Worm (Caenorhabditis elegans): Measurements from ENCODE around the gene exc-14.

Gene exc-14

DNA sequence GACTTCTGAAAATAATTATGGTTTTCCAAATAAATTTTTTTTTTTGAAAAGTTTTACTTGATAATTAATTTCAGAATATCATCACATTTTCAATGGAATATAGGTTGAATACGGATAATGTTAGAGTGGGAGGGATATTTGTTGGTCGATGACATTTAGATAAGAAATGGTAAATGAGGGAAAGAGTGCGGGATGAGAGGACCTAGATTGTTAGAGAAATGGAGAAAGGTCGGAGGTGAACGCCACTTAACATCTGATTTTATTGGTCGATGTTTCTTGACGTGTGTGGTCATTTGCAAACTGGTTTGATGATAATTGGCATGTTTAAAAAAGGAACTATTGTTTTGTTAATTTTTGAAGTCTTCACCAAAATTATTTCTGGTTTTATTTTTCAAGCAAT, 7.6 kb downstream of the exc-14 start:
- peak; percentile 27 for TF ChIP-seq nhr-25 (tag; optimal IDR thresholded peaks at IDR 0.05)
- no peak for TF ChIP-seq elt-3 (tag; optimal IDR thresholded peaks at IDR 0.05)

DNA sequence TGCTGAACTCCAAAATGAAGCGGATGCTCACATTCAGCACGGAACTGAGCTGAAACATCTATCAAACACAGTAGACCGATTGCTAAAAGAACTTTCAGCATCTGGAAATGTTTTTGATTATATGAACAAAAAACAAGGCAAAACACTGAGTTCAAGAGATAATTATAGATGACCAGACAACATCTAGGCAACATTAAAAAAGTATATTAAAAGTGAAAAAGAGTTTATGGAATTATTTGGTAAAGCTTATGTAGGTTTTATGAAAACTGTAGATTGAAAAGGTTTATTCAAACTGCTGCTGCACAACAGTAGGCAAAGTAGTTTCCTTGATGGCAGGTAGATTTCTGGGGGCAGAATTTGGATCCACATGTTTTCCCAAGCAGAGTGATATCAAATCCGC, 9.6 kb downstream of the exc-14 start, which contains the start of gene K11D12.7:
Gene K11D12.7, minus strand, starts transcription at position 101 of the 400 bp plus-strand sequence.
- TF ChIP-seq F13H6.1 (tag; optimal IDR thresholded peaks at IDR 0.05) (no peak), nhr-21 (tag; optimal IDR thresholded peaks at IDR 0.05) (no peak), ama-1 (optimal IDR thresholded peaks at IDR 0.05) (no peak), gmeb-1 (tag; optimal IDR thresholded peaks at IDR 0.05) (no peak), blmp-1 (tag; optimal IDR thresholded peaks at IDR 0.05; ENCODE audit: insufficient read depth) (no peak), lsy-2 (tag; optimal IDR thresholded peaks at IDR 0.05) (no peak), nhr-11 (tag; optimal IDR thresholded peaks at IDR 0.05) (no peak), mdl-1 (tag; optimal IDR thresholded peaks at IDR 0.05) (no peak), nhr-10 (tag; optimal IDR thresholded peaks at IDR 0.05) (no peak), lin-13 (GFP tag; optimal IDR thresholded peaks at IDR 0.05) (no peak)

DNA sequence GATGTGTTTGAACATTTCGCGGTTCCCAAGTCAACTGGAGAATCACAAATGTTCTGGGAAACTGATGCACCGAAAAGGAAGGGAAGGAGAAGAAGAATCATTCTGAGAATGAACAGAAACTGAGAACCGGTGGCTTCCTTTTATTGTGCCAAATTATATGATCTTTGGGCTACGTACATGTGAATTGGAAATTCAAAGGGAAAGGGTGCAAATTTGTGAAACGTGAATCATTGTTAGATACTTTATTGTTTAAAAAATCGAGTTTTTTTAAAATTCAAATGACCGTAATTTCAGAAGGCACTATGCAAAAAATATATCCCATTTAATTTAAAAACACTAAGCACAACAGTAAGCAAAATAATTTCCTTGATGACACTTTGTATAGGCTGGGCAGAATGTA, 10.9 kb downstream of the exc-14 start, which contains the start of gene K11D12.6:
Gene K11D12.6, minus strand, starts transcription at position 101 of the 400 bp plus-strand sequence.
- no peak for TF ChIP-seq alr-1 (tag; optimal IDR thresholded peaks at IDR 0.05)
- TF ChIP-seq elt-3 (tag; optimal IDR thresholded peaks at IDR 0.05) = no peak
- no peak for TF ChIP-seq sem-4 (tag; optimal IDR thresholded peaks at IDR 0.05)
- TF ChIP-seq skn-1 (tag; optimal IDR thresholded peaks at IDR 0.05) = no peak
- TF ChIP-seq Y55F3AM.14 (GFP tag; optimal IDR thresholded peaks at IDR 0.05) = no peak
- no peak for TF ChIP-seq sma-3 (GFP tag; optimal IDR thresholded peaks at IDR 0.05)
- no peak for TF ChIP-seq lsy-2 (tag; optimal IDR thresholded peaks at IDR 0.05)
- no peak for TF ChIP-seq crh-2 (tag; optimal IDR thresholded peaks at IDR 0.05)
- TF ChIP-seq unc-39 (tag; optimal IDR thresholded peaks at IDR 0.05) = no peak
- TF ChIP-seq elt-1 (tag; optimal IDR thresholded peaks at IDR 0.05) = no peak
- TF ChIP-seq mbf-1 (tag; optimal IDR thresholded peaks at IDR 0.05) = no peak
- TF ChIP-seq gmeb-1 (tag; optimal IDR thresholded peaks at IDR 0.05) = no peak

DNA sequence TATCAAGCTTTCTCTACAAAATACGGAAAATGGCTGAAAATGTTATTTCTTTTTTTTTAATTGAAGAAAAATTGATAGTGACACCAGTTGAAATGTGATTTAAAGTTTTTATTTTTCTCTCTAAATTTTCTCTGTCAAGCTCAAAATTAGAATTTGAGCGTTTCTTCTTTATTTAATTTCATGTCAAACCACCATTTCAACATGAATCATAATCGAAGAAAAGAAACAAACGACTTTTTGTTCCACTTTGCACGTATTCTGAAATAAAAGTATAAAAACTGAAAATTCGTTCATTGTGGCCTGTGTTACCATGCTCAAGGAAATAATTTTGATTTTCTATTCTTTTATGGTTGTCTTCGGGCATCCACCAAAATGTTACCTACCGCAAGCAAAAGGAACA, 12.9 kb downstream of the exc-14 start, which contains the start of gene K11D12.13:
Gene K11D12.13, plus strand, starts transcription at position 301 of the 400 bp plus-strand sequence.
- TF ChIP-seq Y55F3AM.14 (GFP tag; optimal IDR thresholded peaks at IDR 0.05) (no peak), fos-1 (tag; optimal IDR thresholded peaks at IDR 0.05) (no peak), ceh-16 (tag; optimal IDR thresholded peaks at IDR 0.05) (no peak), unc-62 (GFP tag; optimal IDR thresholded peaks at IDR 0.05) (no peak), ama-1 (optimal IDR thresholded peaks at IDR 0.05) (no peak), nhr-25 (tag; optimal IDR thresholded peaks at IDR 0.05) (no peak), nhr-21 (tag; optimal IDR thresholded peaks at IDR 0.05) (no peak), nhr-6 (tag; optimal IDR thresholded peaks at IDR 0.05) (no peak), nhr-12 (tag; optimal IDR thresholded peaks at IDR 0.05) (no peak), elt-1 (tag; optimal IDR thresholded peaks at IDR 0.05) (no peak), elt-3 (tag; optimal IDR thresholded peaks at IDR 0.05) (no peak), gmeb-1 (tag; optimal IDR thresholded peaks at IDR 0.05) (no peak), nhr-77 (tag; optimal IDR thresholded peaks at IDR 0.05) (no peak), nhr-11 (tag; optimal IDR thresholded peaks at IDR 0.05) (no peak), ztf-1 (GFP tag; conservative IDR thresholded peaks at IDR 0.05) (no peak), blmp-1 (tag; optimal IDR thresholded peaks at IDR 0.05; ENCODE audit: insufficient read depth) (no peak), snpc-4 (tag; optimal IDR thresholded peaks at IDR 0.05) (no peak)

DNA sequence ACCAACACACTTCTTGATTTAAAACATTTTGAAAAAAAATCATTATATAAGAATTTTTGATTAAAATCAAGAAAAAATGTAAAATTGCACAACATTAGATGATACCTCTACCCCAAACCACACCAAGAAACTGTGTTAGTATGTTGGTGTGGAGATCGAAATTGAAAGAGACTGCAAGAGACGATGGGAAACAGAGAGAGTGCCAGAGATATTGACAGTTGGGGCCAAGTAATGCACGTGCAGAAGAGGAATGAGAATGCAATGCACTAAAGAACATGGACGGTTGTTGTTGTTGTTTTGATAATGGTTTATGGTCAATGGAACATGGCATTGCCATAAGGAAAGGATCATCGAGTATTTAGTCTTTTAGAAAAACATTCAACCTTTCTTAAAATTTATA, 13.8 kb downstream of the exc-14 start:
- TF ChIP-seq nhr-129 (tag; optimal IDR thresholded peaks at IDR 0.05) = peak; percentile 72
- peak; percentile 15 for TF ChIP-seq F13H6.1 (tag; optimal IDR thresholded peaks at IDR 0.05)
- TF ChIP-seq mdl-1 (tag; optimal IDR thresholded peaks at IDR 0.05) = peak; percentile 53 to 62
- TF ChIP-seq ceh-82 (tag; optimal IDR thresholded peaks at IDR 0.05) = no peak
- no peak for TF ChIP-seq unc-62 (GFP tag; optimal IDR thresholded peaks at IDR 0.05)
- TF ChIP-seq sma-9 (GFP tag; optimal IDR thresholded peaks at IDR 0.05) = peak; percentile 66
- no peak for TF ChIP-seq sma-9 (tag; optimal IDR thresholded peaks at IDR 0.05)
- TF ChIP-seq crh-2 (tag; optimal IDR thresholded peaks at IDR 0.05) = peak; percentile 13
- TF ChIP-seq fos-1 (tag; optimal IDR thresholded peaks at IDR 0.05) = peak; percentile 24

DNA sequence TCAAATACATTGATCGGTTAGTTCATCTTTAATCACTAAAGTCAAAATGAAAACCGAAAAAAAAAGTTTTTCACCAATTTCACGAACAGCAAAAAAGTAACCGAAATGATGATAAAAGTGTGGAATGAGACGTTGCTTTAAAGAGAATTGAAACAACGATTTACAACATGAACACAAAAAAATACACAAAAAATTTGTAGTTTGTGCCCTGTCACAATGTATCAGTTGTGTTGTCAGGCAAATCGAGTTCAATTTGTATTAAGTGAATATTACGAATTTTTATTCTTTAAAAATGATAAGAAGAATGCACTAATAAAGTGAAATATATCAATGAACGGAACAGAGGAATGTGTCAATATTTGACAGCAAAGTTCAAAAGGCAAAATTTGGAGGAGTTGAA, 14.2 kb downstream of the exc-14 start:
- TF ChIP-seq nhr-6 (tag; optimal IDR thresholded peaks at IDR 0.05) = no peak
- TF ChIP-seq nhr-129 (tag; optimal IDR thresholded peaks at IDR 0.05) = no peak
- TF ChIP-seq ztf-11 (tag; optimal IDR thresholded peaks at IDR 0.05) = no peak
- no peak for TF ChIP-seq nhr-12 (tag; optimal IDR thresholded peaks at IDR 0.05)
- TF ChIP-seq egl-27 (tag; optimal IDR thresholded peaks at IDR 0.05) = no peak
- TF ChIP-seq nhr-77 (tag; optimal IDR thresholded peaks at IDR 0.05) = no peak
- TF ChIP-seq unc-55 (GFP tag; optimal IDR thresholded peaks at IDR 0.05) = no peak
- no peak for TF ChIP-seq elt-1 (tag; optimal IDR thresholded peaks at IDR 0.05)
- TF ChIP-seq nhr-10 (tag; optimal IDR thresholded peaks at IDR 0.05) = no peak
- no peak for TF ChIP-seq F13H6.1 (tag; optimal IDR thresholded peaks at IDR 0.05)
- TF ChIP-seq blmp-1 (tag; optimal IDR thresholded peaks at IDR 0.05; ENCODE audit: insufficient read depth) = no peak
- TF ChIP-seq mbf-1 (tag; optimal IDR thresholded peaks at IDR 0.05) = no peak
- TF ChIP-seq nhr-25 (tag; optimal IDR thresholded peaks at IDR 0.05) = no peak
- TF ChIP-seq aly-2 (tag; optimal IDR thresholded peaks at IDR 0.05) = no peak
- no peak for TF ChIP-seq lin-11 (tag; optimal IDR thresholded peaks at IDR 0.05)
- TF ChIP-seq dmd-4 (tag; optimal IDR thresholded peaks at IDR 0.05) = no peak
- no peak for TF ChIP-seq nhr-237 (tag; optimal IDR thresholded peaks at IDR 0.05)
- TF ChIP-seq alr-1 (tag; optimal IDR thresholded peaks at IDR 0.05) = no peak

Data from whole organism, L2 larva.